Worm (Caenorhabditis elegans): ENCODE data around the gene flp-13.

ce11 chrIV:7663006-7663405, 35.2 kb downstream of the flp-13 start:
- TF ChIP-seq dao-5 (tag; optimal IDR thresholded peaks at IDR 0.05) (no peak), W03F9.2 (tag; optimal IDR thresholded peaks at IDR 0.05) (no peak)
